Fruit fly (Drosophila melanogaster) whole organism, embryonic: Measurements from ENCODE around the gene Syt12.

ENCODE experiments used
- Abd-B ChIP-seq: fragments of 200-800 bp; sonication (Bioruptor generic); optimal IDR thresholded peaks from 2 replicates; lab custom pipeline; 2018; ENCODE audit warnings: missing biosample characterization, mild to moderate bottlenecking, missing genetic modification characterization, moderate library complexity
- Adf1 ChIP-seq: fragments of 200-800 bp; sonication (Bioruptor generic); IDR thresholded peaks from 2 replicates; pipeline ENCODE4 v1.3.6; 2022; ENCODE audit warnings: missing biosample characterization, missing genetic modification characterization
- Bgb ChIP-seq: fragments of 200-800 bp; sonication (Bioruptor generic); IDR thresholded peaks from 2 replicates; pipeline ENCODE4 v1.3.6; 2022; ENCODE audit warnings: missing biosample characterization, missing genetic modification characterization; ENCODE audit not compliant: partially characterized antibody
- CG10274 ChIP-seq: fragments of 200-800 bp; sonication (Bioruptor generic); optimal IDR thresholded peaks from 3 replicates; lab custom pipeline; 2017; ENCODE audit warnings: missing biosample characterization, mild to moderate bottlenecking, missing genetic modification characterization
- CG10321 ChIP-seq: fragments of 200-800 bp; sonication (Bioruptor generic); IDR thresholded peaks from 2 replicates; pipeline ENCODE4 v1.3.6; 2022; ENCODE audit warnings: missing biosample characterization, missing genetic modification characterization
- CG10565 ChIP-seq: fragments of 200-800 bp; sonication (Bioruptor generic); optimal IDR thresholded peaks from 3 replicates; lab custom pipeline; 2016; ENCODE audit warnings: missing biosample characterization, mild to moderate bottlenecking, missing genetic modification characterization
- CG12071 ChIP-seq: fragments of 200-800 bp; sonication (Bioruptor generic); optimal IDR thresholded peaks from 3 replicates; lab custom pipeline; 2018; ENCODE audit warnings: missing biosample characterization, mild to moderate bottlenecking, missing genetic modification characterization
- CG12659 ChIP-seq: fragments of 200-800 bp; sonication (Bioruptor generic); optimal IDR thresholded peaks from 3 replicates; lab custom pipeline; 2017; ENCODE audit warnings: mild to moderate bottlenecking, missing biosample characterization, missing genetic modification reagents, missing genetic modification characterization
- CG13287 ChIP-seq: fragments of 200-800 bp; sonication (Bioruptor generic); IDR thresholded peaks from 2 replicates; pipeline ENCODE4 v1.3.6; 2022; ENCODE audit warnings: missing biosample characterization, missing genetic modification characterization; ENCODE audit not compliant: partially characterized antibody
- CG13296 ChIP-seq: fragments of 200-800 bp; sonication (Bioruptor generic); optimal IDR thresholded peaks from 3 replicates; lab custom pipeline; 2018; ENCODE audit warnings: missing biosample characterization, mild to moderate bottlenecking, missing genetic modification characterization
- CG1792 ChIP-seq: fragments of 200-800 bp; sonication (Bioruptor generic); optimal IDR thresholded peaks from 2 replicates; lab custom pipeline; 2016; ENCODE audit warnings: missing biosample characterization, missing genetic modification characterization
- CG31224 ChIP-seq: fragments of 200-800 bp; sonication (Bioruptor generic); IDR thresholded peaks from 2 replicates; pipeline ENCODE4 v1.3.6; 2022; ENCODE audit warnings: missing biosample characterization, missing genetic modification characterization
- CG33213 ChIP-seq: fragments of 200-800 bp; sonication (Bioruptor generic); optimal IDR thresholded peaks from 3 replicates; lab custom pipeline; 2016; ENCODE audit warnings: missing biosample characterization, missing genetic modification characterization
- CG34224 ChIP-seq: fragments of 200-800 bp; sonication (Bioruptor generic); IDR thresholded peaks from 3 replicates; pipeline ENCODE4 v1.3.6; 2022; ENCODE audit warnings: missing biosample characterization, missing genetic modification characterization; ENCODE audit not compliant: partially characterized antibody
- CG34422 ChIP-seq: fragments of 200-800 bp; sonication (Bioruptor generic); IDR thresholded peaks from 3 replicates; pipeline ENCODE4 v1.3.6; 2022; ENCODE audit warnings: missing biosample characterization, missing genetic modification characterization
- CG3847 ChIP-seq: fragments of 200-800 bp; sonication (Bioruptor generic); IDR thresholded peaks from 2 replicates; pipeline ENCODE4 v1.3.6; 2022; ENCODE audit warnings: missing biosample characterization, missing genetic modification characterization
- CG4820 ChIP-seq: fragments of 200-800 bp; sonication (Bioruptor generic); optimal IDR thresholded peaks from 3 replicates; lab custom pipeline; 2016; ENCODE audit warnings: missing biosample characterization, missing genetic modification characterization
- CG6689 ChIP-seq: fragments of 200-800 bp; sonication (Bioruptor generic); IDR thresholded peaks from 2 replicates; pipeline ENCODE4 v1.3.6; 2022; ENCODE audit warnings: missing biosample characterization, missing genetic modification characterization
- CG8290 ChIP-seq, 3 experiments: fragments of 200-800 bp; sonication (Bioruptor generic); optimal IDR thresholded peaks; 2 replicates each; lab custom pipeline; 2016 to 2019; ENCODE audit warnings: missing biosample characterization in 3 of 3, missing genetic modification characterization in 3 of 3, mild to moderate bottlenecking in 2 of 3, moderate library complexity in 1 of 3
- CG8388 ChIP-seq: fragments of 200-800 bp; sonication (Bioruptor generic); optimal IDR thresholded peaks from 2 replicates; lab custom pipeline; 2019; ENCODE audit warnings: missing biosample characterization, mild to moderate bottlenecking, missing genetic modification characterization, moderate library complexity
- CG8478 ChIP-seq: fragments of >200 bp; optimal IDR thresholded peaks from 2 replicates; lab custom pipeline; 2018
- CkIIα-i1 ChIP-seq: fragments of 200-800 bp; sonication (Bioruptor generic); IDR thresholded peaks from 2 replicates; pipeline ENCODE4 v1.3.6; 2022; ENCODE audit warnings: missing biosample characterization, missing genetic modification characterization
- Doc2 ChIP-seq: fragments of 200-800 bp; sonication (Bioruptor generic); IDR thresholded peaks from 2 replicates; pipeline ENCODE4 v1.3.6; 2022; ENCODE audit warnings: missing biosample characterization, missing genetic modification characterization
- Doc3 ChIP-seq: fragments of 200-800 bp; sonication (Bioruptor generic); IDR thresholded peaks from 3 replicates; pipeline ENCODE4 v1.3.6; 2022; ENCODE audit warnings: missing biosample characterization, missing genetic modification characterization; ENCODE audit not compliant: partially characterized antibody
- Dref ChIP-seq: fragments of 200-800 bp; sonication (Bioruptor generic); IDR thresholded peaks from 2 replicates; pipeline ENCODE4 v1.3.6; 2022; ENCODE audit warnings: missing biosample characterization, missing genetic modification characterization
- Drgx ChIP-seq: fragments of 200-800 bp; sonication (Bioruptor generic); IDR thresholded peaks from 2 replicates; pipeline ENCODE4 v1.3.6; 2022; ENCODE audit warnings: missing biosample characterization, missing genetic modification characterization
- HHEX ChIP-seq: fragments of 200-800 bp; sonication (Bioruptor generic); optimal IDR thresholded peaks from 3 replicates; lab custom pipeline; 2017; ENCODE audit warnings: missing biosample characterization, mild to moderate bottlenecking, missing genetic modification characterization, missing genetic modification reagents
- HLH54F ChIP-seq: fragments of 200-800 bp; sonication (Bioruptor generic); optimal IDR thresholded peaks from 3 replicates; lab custom pipeline; 2016; ENCODE audit warnings: missing biosample characterization, missing genetic modification characterization
- Hr78 ChIP-seq, 2 experiments: fragments of 200-800 bp in 1 of 2; fragments of >200 bp in 1 of 2; sonication (Bioruptor generic) in 1 of 2; optimal IDR thresholded peaks; 2 replicates each; lab custom pipeline; 2017 to 2019; ENCODE audit warnings: missing biosample characterization in 2 of 2, missing genetic modification characterization in 2 of 2, mild to moderate bottlenecking in 1 of 2, moderate library complexity in 1 of 2
- MBD-R2 ChIP-seq: fragments of 200-800 bp; sonication (Bioruptor generic); IDR thresholded peaks from 2 replicates; pipeline ENCODE4 v1.3.6; 2022; ENCODE audit warnings: missing biosample characterization, missing genetic modification characterization
- Med ChIP-seq: fragments of 200-800 bp; sonication (Bioruptor generic); peaks from one replicate; lab custom pipeline; 2016; ENCODE audit warnings: missing biosample characterization, missing genetic modification characterization, mild to moderate bottlenecking, inconsistent platforms, moderate library complexity
- Meics ChIP-seq: fragments of 200-800 bp; sonication (Bioruptor generic); optimal IDR thresholded peaks from 2 replicates; lab custom pipeline; 2017; ENCODE audit warnings: missing biosample characterization, mild to moderate bottlenecking, missing genetic modification characterization
- cato ChIP-seq: fragments of 200-800 bp; sonication (Bioruptor generic); optimal IDR thresholded peaks from 2 replicates; lab custom pipeline; 2016; ENCODE audit warnings: missing biosample characterization, missing genetic modification characterization, borderline replicate concordance
- inv ChIP-seq: fragments of 200-800 bp; sonication (Bioruptor generic); IDR thresholded peaks from 2 replicates; pipeline ENCODE4 v1.3.6; 2022; ENCODE audit warnings: missing biosample characterization, missing genetic modification characterization; ENCODE audit not compliant: partially characterized antibody
- knrl ChIP-seq: fragments of 200-800 bp; sonication (Bioruptor generic); IDR thresholded peaks from 3 replicates; pipeline ENCODE4 v1.3.6; 2022; ENCODE audit warnings: missing biosample characterization, missing genetic modification characterization; ENCODE audit not compliant: partially characterized antibody
- lov ChIP-seq, 2 experiments: fragments of 200-800 bp in 1 of 2; fragments of >200 bp in 1 of 2; sonication (Bioruptor generic) in 1 of 2; IDR thresholded peaks in 1 of 2; optimal IDR thresholded peaks in 1 of 2; 2 replicates in 1 of 2; 3 replicates in 1 of 2; pipeline versions ENCODE4 v1.3.6 to Lab custom; 2017 to 2022; ENCODE audit warnings: missing biosample characterization in 1 of 2, missing genetic modification characterization in 1 of 2
- nerfin-2 ChIP-seq: fragments of 200-800 bp; sonication (Bioruptor generic); IDR thresholded peaks from 2 replicates; pipeline ENCODE4 v1.3.6; 2022; ENCODE audit warnings: missing biosample characterization, missing genetic modification characterization; ENCODE audit not compliant: partially characterized antibody
- nom ChIP-seq: fragments of 200-800 bp; sonication (Bioruptor generic); optimal IDR thresholded peaks from 2 replicates; lab custom pipeline; 2017; ENCODE audit warnings: missing biosample characterization, missing genetic modification characterization, mild to moderate bottlenecking, moderate library complexity, missing genetic modification reagents
- salm ChIP-seq: fragments of 200-800 bp; sonication (Bioruptor generic); optimal IDR thresholded peaks from 2 replicates; lab custom pipeline; 2018; ENCODE audit warnings: missing biosample characterization, mild to moderate bottlenecking, missing genetic modification characterization
- shn ChIP-seq: fragments of 200-800 bp; sonication (Bioruptor generic); optimal IDR thresholded peaks from 3 replicates; lab custom pipeline; 2016; ENCODE audit warnings: missing biosample characterization, missing genetic modification characterization
- slbo ChIP-seq: fragments of 200-800 bp; sonication (Bioruptor generic); IDR thresholded peaks from 2 replicates; pipeline ENCODE4 v1.3.6; 2022; ENCODE audit warnings: missing biosample characterization, missing genetic modification characterization
- ssp ChIP-seq: fragments of 200-800 bp; sonication (Bioruptor generic); IDR thresholded peaks from 2 replicates; pipeline ENCODE4 v1.3.6; 2022; ENCODE audit warnings: missing biosample characterization, missing genetic modification characterization
- tna ChIP-seq: fragments of 200-800 bp; sonication (Bioruptor generic); IDR thresholded peaks from 2 replicates; pipeline ENCODE4 v1.3.6; 2022; ENCODE audit warnings: missing biosample characterization, missing genetic modification characterization; ENCODE audit not compliant: partially characterized antibody
- trem ChIP-seq: fragments of 200-800 bp; optimal IDR thresholded peaks from 3 replicates; lab custom pipeline; 2019; ENCODE audit warnings: missing biosample characterization, mild to moderate bottlenecking, missing genetic modification characterization, moderate library complexity
- trh ChIP-seq: fragments of 200-800 bp; sonication (Bioruptor generic); optimal IDR thresholded peaks from 2 replicates; lab custom pipeline; 2016; ENCODE audit warnings: missing biosample characterization, missing genetic modification characterization
- unc-4 ChIP-seq: fragments of 200-800 bp; sonication (Bioruptor generic); IDR thresholded peaks from 2 replicates; pipeline ENCODE4 v1.3.6; 2022; ENCODE audit warnings: missing biosample characterization, missing genetic modification characterization; ENCODE audit not compliant: partially characterized antibody
- vvl ChIP-seq: fragments of 200-800 bp; sonication (Bioruptor generic); IDR thresholded peaks from 2 replicates; pipeline ENCODE4 v1.3.6; 2022; ENCODE audit warnings: missing biosample characterization, missing genetic modification characterization
- zfh1 ChIP-seq: fragments of 200-800 bp; sonication (Bioruptor generic); IDR thresholded peaks from 3 replicates; pipeline ENCODE4 v1.3.6; 2022; ENCODE audit warnings: missing biosample characterization, missing genetic modification characterization

Syt12 gene

dm6 chrX:13329572-13330046 is 29.4 kb upstream of the Syt12 start, which contains the start of gene Prx2 (continued):
- no peak for TF ChIP-seq CG10565 (GFP tag; lab: Kevin White, UChicago)
- TF ChIP-seq Hr78 (GFP tag; optimal IDR thresholded peaks at IDR 0.05; lab: Kevin White, UChicago), result no peak
- no peak for TF ChIP-seq CG10274 (GFP tag; lab: Kevin White, UChicago)
- TF ChIP-seq vvl, result peak; percentile 42
- no peak for TF ChIP-seq cato (GFP tag; lab: Kevin White, UChicago)
- TF ChIP-seq shn (GFP tag; lab: Kevin White, UChicago), result no peak
- TF ChIP-seq CG12659 (GFP tag; lab: Kevin White, UChicago), result peak; percentile 44
- TF ChIP-seq CG34422 (GFP tag; lab: Robert Waterston, UW), result 0 out of 3 replicates have a peak, but pooled peaks have one; percentile 27
- no peak for TF ChIP-seq CkIIα-i1 (GFP tag; lab: Robert Waterston, UW)
- no peak for TF ChIP-seq CG31224 (GFP tag; lab: Robert Waterston, UW)
- TF ChIP-seq nerfin-2 (GFP tag; lab: Robert Waterston, UW), result peak; percentile 56; the same call in 1 of the 2 replicates
- TF ChIP-seq ssp (GFP tag; lab: Robert Waterston, UW), result 0 out of 2 replicates have a peak, but pooled peaks have one; percentile 8
- TF ChIP-seq tna, result peak; percentile 62
- TF ChIP-seq Doc3 (GFP tag; lab: Robert Waterston, UW), result peak; percentile 53; the same call in 1 of the 3 replicates
- TF ChIP-seq HHEX (GFP tag; lab: Kevin White, UChicago), result peak; percentile 11
- TF ChIP-seq CG8478 (lab: Kevin White, UChicago), result no peak
- TF ChIP-seq Doc2, result no peak
- TF ChIP-seq trem, result no peak
- TF ChIP-seq Bgb (GFP tag; lab: Robert Waterston, UW), result peak; percentile 87
- TF ChIP-seq inv (GFP tag; lab: Robert Waterston, UW), result peak; percentile 71; the same call in 1 of the 2 replicates
- TF ChIP-seq unc-4 (GFP tag; lab: Robert Waterston, UW), result peak; percentile 83
- TF ChIP-seq CG13296 (GFP tag; lab: Kevin White, UChicago), result peak; percentile 38
- peak; percentile 72 for TF ChIP-seq Med (GFP tag; lab: Kevin White, UChicago)
- peak; percentile 91 for TF ChIP-seq Dref (GFP tag; lab: Robert Waterston, UW)
- TF ChIP-seq HLH54F, result peak; percentile 6
- TF ChIP-seq Abd-B (GFP tag; lab: Kevin White, UChicago), result peak; percentile 8
- TF ChIP-seq MBD-R2 (GFP tag; lab: Robert Waterston, UW), result peak; percentile 53
- TF ChIP-seq CG10321 (GFP tag; lab: Robert Waterston, UW), result no peak
- peak; percentile 22 for TF ChIP-seq CG33213
- no peak for TF ChIP-seq CG1792 (GFP tag; lab: Kevin White, UChicago)
- TF ChIP-seq knrl (GFP tag; lab: Robert Waterston, UW), result peak; percentile 77
- no peak for TF ChIP-seq CG8388 (GFP tag; lab: Kevin White, UChicago)
- no peak for TF ChIP-seq lov (optimal IDR thresholded peaks at IDR 0.05; lab: Kevin White, UChicago)
- 0 out of 3 replicates have a peak, but pooled peaks have one; percentile 6 for TF ChIP-seq lov (GFP tag; IDR thresholded peaks at IDR 0.05; lab: Robert Waterston, UW)
- peak; percentile 74 for TF ChIP-seq slbo (GFP tag; lab: Robert Waterston, UW)
- TF ChIP-seq CG13287 (GFP tag; lab: Robert Waterston, UW), result peak; percentile 84
- no peak for TF ChIP-seq trh (GFP tag; lab: Kevin White, UChicago)
- peak; percentile 48 for TF ChIP-seq CG3847 (GFP tag; lab: Robert Waterston, UW)
- peak; percentile 14 for TF ChIP-seq CG12071 (GFP tag; lab: Kevin White, UChicago)
- TF ChIP-seq CG6689, result 0 out of 2 replicates have a peak, but pooled peaks have one; percentile 13
- TF ChIP-seq CG8290 (GFP tag; optimal IDR thresholded peaks at IDR 0.05; lab: Kevin White, UChicago), result no peak
- peak in 1 of 2 experiments; percentile 66 for TF ChIP-seq CG8290 (tag; optimal IDR thresholded peaks at IDR 0.05; lab: Kevin White, UChicago)
- peak; percentile 14; the same call in 1 of the 2 replicates for TF ChIP-seq Drgx (GFP tag; lab: Robert Waterston, UW)
- no peak for TF ChIP-seq zfh1 (GFP tag; lab: Robert Waterston, UW)
- TF ChIP-seq salm (tag; lab: Kevin White, UChicago), result no peak
- TF ChIP-seq CG4820 (GFP tag; lab: Kevin White, UChicago), result no peak
- peak; percentile 33; the same call in 1 of the 2 replicates for TF ChIP-seq Adf1 (GFP tag; lab: Robert Waterston, UW)
- TF ChIP-seq CG34224 (GFP tag; lab: Robert Waterston, UW), result peak; percentile 67
- peak; percentile 73 for TF ChIP-seq nom (GFP tag; lab: Kevin White, UChicago)
- TF ChIP-seq Meics (GFP tag; lab: Kevin White, UChicago), result peak; percentile 55
